Worm (Caenorhabditis elegans): ENCODE results near the gene C24H12.1.
"Not testable (repeated sequence)": the region's sequence is repeated elsewhere in the genome, so short reads cannot be mapped to it uniquely, and the experiment has no call there.

- not testable (repeated sequence) for TF ChIP-seq lin-15B (tag; optimal IDR thresholded peaks at IDR 0.05); aly-2 (tag; optimal IDR thresholded peaks at IDR 0.05); elt-3 (tag; optimal IDR thresholded peaks at IDR 0.05); tbx-2 (tag; optimal IDR thresholded peaks at IDR 0.05); snpc-4 (tag; optimal IDR thresholded peaks at IDR 0.05); nhr-12 (tag; optimal IDR thresholded peaks at IDR 0.05); ama-1 (optimal IDR thresholded peaks at IDR 0.05)
Observed at ce11 chrII:441102-441501, at the start of gene C24H12.1.
